Worm (Caenorhabditis elegans): ENCODE results near the gene T10C6.6.
A peak's percentile ranks its signal among the peaks of the same experiment; 100 is the strongest.

The T10C6.6 gene

DNA sequence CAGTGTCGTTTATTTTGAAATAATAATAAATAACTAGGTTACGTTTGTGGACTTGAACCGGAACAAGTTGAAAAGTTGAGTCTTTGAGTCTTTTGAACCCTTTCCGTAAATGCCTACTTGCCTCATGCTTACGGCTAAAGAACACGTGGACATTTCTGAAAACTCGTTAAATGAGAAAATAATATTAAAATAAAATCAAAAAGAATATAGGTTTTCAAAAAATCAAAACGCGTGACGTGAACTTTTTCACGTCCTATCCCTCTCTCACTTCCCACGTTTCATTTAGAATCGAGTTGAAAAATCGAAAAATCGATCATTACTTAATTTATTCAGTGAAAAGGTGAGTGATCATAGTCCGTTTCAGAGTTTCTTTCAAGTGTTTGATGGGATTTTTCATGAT, 25.1 kb downstream of the T10C6.6 start, which contains the start of gene best-12:
TSS of gene best-12 (plus strand) at position 301 of the 400 bp plus-strand sequence.
- TF ChIP-seq ama-1 (optimal IDR thresholded peaks at IDR 0.05) (no peak), fos-1 (tag; optimal IDR thresholded peaks at IDR 0.05) (no peak), mes-2 (tag; optimal IDR thresholded peaks at IDR 0.05; ENCODE audit: poor library complexity, severe bottlenecking) (no peak), aha-1 (tag) (no peak), ceh-82 (tag; optimal IDR thresholded peaks at IDR 0.05) (no peak), nhr-11 (tag; optimal IDR thresholded peaks at IDR 0.05) (no peak), unc-130 (GFP tag; optimal IDR thresholded peaks at IDR 0.05) (no peak), nhr-10 (tag; optimal IDR thresholded peaks at IDR 0.05) (no peak), tra-1 (GFP tag; IDR thresholded peaks at IDR 0.05) (no peak), pqm-1 (tag; optimal IDR thresholded peaks at IDR 0.05) (no peak), set-16 (GFP tag; IDR thresholded peaks at IDR 0.05) (no peak), daf-19 (GFP tag; conservative IDR thresholded peaks at IDR 0.05) (no peak), unc-39 (tag; optimal IDR thresholded peaks at IDR 0.05) (no peak), nhr-102 (tag; optimal IDR thresholded peaks at IDR 0.05) (no peak)

DNA sequence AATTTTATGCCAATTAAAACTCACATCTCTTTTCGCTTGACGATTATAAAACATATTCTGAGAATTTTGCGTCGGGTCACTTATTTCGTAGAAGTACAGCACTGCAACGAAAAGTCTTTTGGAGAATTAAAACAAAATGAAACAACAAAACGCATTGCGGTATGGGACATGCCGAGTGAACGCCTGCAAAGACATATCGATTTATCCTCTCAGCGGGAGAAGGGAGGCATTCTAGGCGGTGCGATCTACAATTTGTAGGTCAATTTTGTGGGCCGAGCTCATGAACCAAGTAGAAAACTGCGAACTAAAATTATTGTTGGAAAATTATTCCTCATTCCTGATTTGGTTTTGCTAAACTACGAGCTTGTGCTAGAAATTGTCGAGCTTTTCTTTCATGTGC, 29.2 kb downstream of the T10C6.6 start, which contains the start of gene F14H3.3:
TSS of gene F14H3.3 (minus strand) at position 101 of the 400 bp plus-strand sequence.
- no peak for TF ChIP-seq php-3 (GFP tag; IDR thresholded peaks at IDR 0.05)
- TF ChIP-seq aha-1 (tag) = peak; percentile 52
- no peak for TF ChIP-seq lin-1 (GFP tag; IDR thresholded peaks at IDR 0.05)
- TF ChIP-seq T26A8.4 (GFP tag; IDR thresholded peaks at IDR 0.05) = no peak
- TF ChIP-seq pqm-1 (tag; optimal IDR thresholded peaks at IDR 0.05) = no peak
- TF ChIP-seq F37D6.2 (tag; optimal IDR thresholded peaks at IDR 0.05) = no peak

DNA sequence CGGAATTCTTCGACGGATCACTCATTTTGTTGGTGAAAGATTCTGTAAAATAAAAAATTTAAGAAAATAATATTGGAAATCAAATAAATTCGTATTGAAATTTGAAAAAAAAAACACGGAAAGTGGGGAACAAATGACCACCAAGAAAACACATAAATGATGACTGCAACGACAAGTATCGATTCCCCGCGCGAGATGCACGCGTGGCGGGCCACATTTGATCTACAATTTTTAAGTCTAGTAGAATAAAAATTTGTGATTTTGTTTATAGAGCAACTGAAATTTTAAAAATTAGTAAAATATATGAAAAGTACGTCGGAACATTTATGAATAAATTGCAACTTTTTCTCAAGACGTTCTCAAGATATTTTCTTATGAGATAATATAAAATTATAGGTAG, 30.9 kb downstream of the T10C6.6 start, which contains the start of gene F14H3.4:
TSS of gene F14H3.4 (minus strand) at position 42 of the 400 bp plus-strand sequence.
- TF ChIP-seq pqm-1 (tag; optimal IDR thresholded peaks at IDR 0.05) = no peak
- no peak for TF ChIP-seq aly-2 (tag; optimal IDR thresholded peaks at IDR 0.05)
- TF ChIP-seq Y105C5A.15 (GFP tag; IDR thresholded peaks at IDR 0.05) = no peak
- TF ChIP-seq lir-3 (tag; optimal IDR thresholded peaks at IDR 0.05) = no peak
- TF ChIP-seq nhr-77 (tag; optimal IDR thresholded peaks at IDR 0.05) = no peak
- no peak for TF ChIP-seq nhr-42 (GFP tag; IDR thresholded peaks at IDR 0.05)
- TF ChIP-seq mxl-3 (GFP tag; optimal IDR thresholded peaks at IDR 0.05) = no peak
- no peak for TF ChIP-seq ztf-7 (tag; optimal IDR thresholded peaks at IDR 0.05)
- no peak for TF ChIP-seq jun-1 (tag; optimal IDR thresholded peaks at IDR 0.05)
- TF ChIP-seq lsy-2 (tag; optimal IDR thresholded peaks at IDR 0.05) = no peak
- no peak for TF ChIP-seq zag-1 (tag; optimal IDR thresholded peaks at IDR 0.05)
- TF ChIP-seq aha-1 (tag) = no peak
- no peak for TF ChIP-seq madf-9 (GFP tag; conservative IDR thresholded peaks at IDR 0.05)
- TF ChIP-seq nhr-28 (tag; optimal IDR thresholded peaks at IDR 0.05) = no peak
- TF ChIP-seq Y75B8A.6 (GFP tag; IDR thresholded peaks at IDR 0.05) = no peak
- no peak for TF ChIP-seq lim-7 (GFP tag; IDR thresholded peaks at IDR 0.05)
- TF ChIP-seq dmd-8 (GFP tag; IDR thresholded peaks at IDR 0.05) = no peak

DNA sequence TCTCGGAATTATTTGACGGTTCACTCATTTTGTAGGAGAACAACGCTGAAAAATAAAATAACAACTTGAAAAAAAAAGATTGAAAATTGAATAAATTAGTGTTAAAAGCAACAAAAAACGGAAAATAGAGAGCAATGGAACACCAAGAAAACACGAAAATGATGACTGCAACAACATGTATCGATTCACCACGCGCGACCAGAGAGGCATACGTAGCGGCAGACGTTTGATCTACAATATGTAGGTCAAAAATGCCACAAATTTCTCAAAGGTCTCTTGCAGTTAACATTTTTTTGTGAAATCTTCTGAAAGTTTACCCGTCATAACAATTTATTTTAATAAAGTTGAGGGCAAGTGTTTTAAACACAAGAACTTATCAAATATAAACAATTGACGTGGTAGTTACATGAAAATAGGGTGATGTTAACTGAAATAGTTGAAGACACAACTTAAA, 32.9 kb downstream of the T10C6.6 start, which contains the start of gene F14H3.5:
TSS of gene F14H3.5 (minus strand) at position 51 of the 454 bp plus-strand sequence.
- TF ChIP-seq nhr-10 (tag; optimal IDR thresholded peaks at IDR 0.05) (no peak), lim-7 (GFP tag; IDR thresholded peaks at IDR 0.05) (no peak), snpc-4 (tag; optimal IDR thresholded peaks at IDR 0.05) (no peak), ceh-82 (tag; optimal IDR thresholded peaks at IDR 0.05) (no peak)

DNA sequence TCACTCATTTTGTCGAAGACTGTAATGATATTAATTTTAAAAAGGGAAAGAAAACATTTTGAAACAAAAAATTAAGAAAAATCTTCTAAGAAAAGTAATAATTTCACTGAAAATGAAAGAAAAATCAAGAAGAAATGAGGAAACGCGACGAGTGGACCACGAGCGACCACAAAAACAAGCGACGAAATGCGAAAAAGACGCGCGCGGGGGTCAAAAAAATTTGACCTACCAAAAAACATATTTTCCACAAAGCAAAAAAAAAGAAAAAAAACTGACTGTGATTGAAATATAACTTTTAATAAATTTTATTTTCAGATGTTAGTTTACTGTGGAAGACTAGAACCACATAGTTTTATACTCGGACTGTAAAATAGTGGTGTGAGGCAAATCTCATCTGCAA, 34.7 kb downstream of the T10C6.6 start, which contains the start of gene F14H3.6:
TSS of gene F14H3.6 (minus strand) at position 22 of the 400 bp plus-strand sequence.
- no peak for TF ChIP-seq ceh-32 (tag; optimal IDR thresholded peaks at IDR 0.05; ENCODE audit: poor library complexity)
- no peak for TF ChIP-seq nhr-10 (tag; optimal IDR thresholded peaks at IDR 0.05)
- no peak for TF ChIP-seq F10B5.3 (tag; optimal IDR thresholded peaks at IDR 0.05)
- TF ChIP-seq nhr-42 (GFP tag; IDR thresholded peaks at IDR 0.05) = no peak
- TF ChIP-seq zip-11 (GFP tag; IDR thresholded peaks at IDR 0.05) = no peak
- TF ChIP-seq hlh-30 (tag; optimal IDR thresholded peaks at IDR 0.05; ENCODE audit: insufficient read depth) = no peak
- no peak for TF ChIP-seq dmd-9 (GFP tag; IDR thresholded peaks at IDR 0.05)
- TF ChIP-seq unc-62 (GFP tag; optimal IDR thresholded peaks at IDR 0.05 in 1 of 2) = no peak
- no peak for TF ChIP-seq unc-62 (tag; optimal IDR thresholded peaks at IDR 0.05)
- TF ChIP-seq lsy-2 (tag; optimal IDR thresholded peaks at IDR 0.05) = no peak
- no peak for TF ChIP-seq attf-4 (tag; optimal IDR thresholded peaks at IDR 0.05)
- no peak for TF ChIP-seq rbr-2 (tag; optimal IDR thresholded peaks at IDR 0.05)
- no peak for TF ChIP-seq F44E2.7 (GFP tag; IDR thresholded peaks at IDR 0.05)
- no peak for TF ChIP-seq aha-1 (tag)

All from whole organism, L4 larva.